Worm (Caenorhabditis elegans) whole organism, dauer: ENCODE measurements around the gene M88.4.

Experiments
- unc-62 ChIP-seq: sonication (generic microtip); optimal IDR thresholded peaks from 2 replicates; lab custom pipeline; 2017; ENCODE audit warnings: missing biosample characterization, missing genetic modification reagents, missing genetic modification characterization

M88.4 gene

ce11 chrIII:4548739-4549138 lies at the start of gene M88.4:
M88.4 (plus strand) TSS chrIII:4549039.
- no peak for TF ChIP-seq unc-62 (GFP tag; lab: Kevin White, UChicago)

ce11 chrIII:4502559-4503240 lies 46.1 kb upstream of the M88.4 start:
- no peak for TF ChIP-seq unc-62 (GFP tag; lab: Kevin White, UChicago)

ce11 chrIII:4504358-4504757 lies 44.5 kb upstream of the M88.4 start:
- no peak for TF ChIP-seq unc-62 (GFP tag; lab: Kevin White, UChicago)

ce11 chrIII:4504934-4505484 lies 43.8 kb upstream of the M88.4 start:
- TF ChIP-seq unc-62 (GFP tag; lab: Kevin White, UChicago), result no peak

ce11 chrIII:4505726-4506125 lies 43.1 kb upstream of the M88.4 start:
- no peak for TF ChIP-seq unc-62 (GFP tag; lab: Kevin White, UChicago)

ce11 chrIII:4506140-4506539 lies 42.7 kb upstream of the M88.4 start:
- no peak for TF ChIP-seq unc-62 (GFP tag; lab: Kevin White, UChicago)

- no peak for TF ChIP-seq unc-62 (GFP tag; lab: Kevin White, UChicago)
Observed at ce11 chrIII:4506590-4507128, 42.2 kb upstream of the M88.4 start.

ce11 chrIII:4508064-4508905 lies 40.6 kb upstream of the M88.4 start, which contains the start of the genes cct-5 and F25F2.1:
cct-5 (minus strand) TSS chrIII:4508114.
F25F2.1 (plus strand) TSS chrIII:4508855.
- no peak for TF ChIP-seq unc-62 (GFP tag; lab: Kevin White, UChicago)

- no peak for TF ChIP-seq unc-62 (GFP tag; lab: Kevin White, UChicago)
Observed at ce11 chrIII:4513926-4514325, 34.9 kb upstream of the M88.4 start.

ce11 chrIII:4515173-4515572 lies 33.7 kb upstream of the M88.4 start:
- TF ChIP-seq unc-62 (GFP tag; lab: Kevin White, UChicago), result no peak

ce11 chrIII:4517781-4518180 lies 31.1 kb upstream of the M88.4 start:
- no peak for TF ChIP-seq unc-62 (GFP tag; lab: Kevin White, UChicago)

- TF ChIP-seq unc-62 (GFP tag; lab: Kevin White, UChicago), result no peak
Observed at ce11 chrIII:4519410-4519809, 29.4 kb upstream of the M88.4 start.

- TF ChIP-seq unc-62 (GFP tag; lab: Kevin White, UChicago), result no peak
Observed at ce11 chrIII:4520057-4520456, 28.8 kb upstream of the M88.4 start, which contains the start of gene cdh-4. cdh-4 (plus strand) TSS chrIII:4520357.

- no peak for TF ChIP-seq unc-62 (GFP tag; lab: Kevin White, UChicago)
Observed at ce11 chrIII:4523411-4523810, 25.4 kb upstream of the M88.4 start.

ce11 chrIII:4524071-4524470 lies 24.8 kb upstream of the M88.4 start:
- no peak for TF ChIP-seq unc-62 (GFP tag; lab: Kevin White, UChicago)

ce11 chrIII:4525998-4526397 lies 22.8 kb upstream of the M88.4 start:
- TF ChIP-seq unc-62 (GFP tag; lab: Kevin White, UChicago), result no peak
